Worm (Caenorhabditis elegans): ENCODE measurements around the gene F20B6.9.

Gene F20B6.9

DNA sequence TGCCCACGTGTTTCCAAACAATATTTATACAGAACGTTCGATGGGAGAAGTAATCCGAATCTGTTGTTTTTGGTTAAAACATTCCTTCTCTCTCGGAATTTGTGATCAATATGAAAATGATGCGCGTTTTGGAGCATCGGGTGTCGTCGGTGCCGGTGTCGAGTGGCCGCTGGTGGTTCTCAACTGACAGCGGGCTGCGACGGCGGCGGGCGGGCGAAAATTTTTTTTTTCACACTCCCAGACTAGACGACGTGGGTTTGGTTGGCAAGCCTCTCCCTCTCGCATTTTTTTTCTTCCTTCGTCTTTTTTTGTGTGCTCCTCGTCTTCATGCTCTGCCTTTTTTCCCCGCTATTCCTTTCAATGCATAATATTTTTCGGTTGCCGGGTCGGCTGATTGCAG lies 10.9 kb upstream of the F20B6.9 start, which contains the start of gene W01H2.2:
Gene W01H2.2 (minus strand): TSS at position 285 of the 400 bp plus-strand sequence.
- TF ChIP-seq madf-2 (tag; optimal IDR thresholded peaks at IDR 0.05) (no peak), lin-11 (tag; optimal IDR thresholded peaks at IDR 0.05) (no peak), che-1 (tag; optimal IDR thresholded peaks at IDR 0.05) (no peak), unc-3 (GFP tag; conservative IDR thresholded peaks at IDR 0.05) (no peak), unc-3 (tag; optimal IDR thresholded peaks at IDR 0.05) (no peak), elt-2 (tag; optimal IDR thresholded peaks at IDR 0.05) (no peak), ztf-16 (tag; optimal IDR thresholded peaks at IDR 0.05) (no peak), ceh-34 (tag; optimal IDR thresholded peaks at IDR 0.05) (peak; percentile 7), pros-1 (tag; optimal IDR thresholded peaks at IDR 0.05) (no peak), pag-3 (tag; optimal IDR thresholded peaks at IDR 0.05; ENCODE audit: borderline replicate concordance) (no peak), sdc-2 (tag; optimal IDR thresholded peaks at IDR 0.05) (peak; percentile 10), unc-42 (tag; optimal IDR thresholded peaks at IDR 0.05) (peak; percentile 10)

DNA sequence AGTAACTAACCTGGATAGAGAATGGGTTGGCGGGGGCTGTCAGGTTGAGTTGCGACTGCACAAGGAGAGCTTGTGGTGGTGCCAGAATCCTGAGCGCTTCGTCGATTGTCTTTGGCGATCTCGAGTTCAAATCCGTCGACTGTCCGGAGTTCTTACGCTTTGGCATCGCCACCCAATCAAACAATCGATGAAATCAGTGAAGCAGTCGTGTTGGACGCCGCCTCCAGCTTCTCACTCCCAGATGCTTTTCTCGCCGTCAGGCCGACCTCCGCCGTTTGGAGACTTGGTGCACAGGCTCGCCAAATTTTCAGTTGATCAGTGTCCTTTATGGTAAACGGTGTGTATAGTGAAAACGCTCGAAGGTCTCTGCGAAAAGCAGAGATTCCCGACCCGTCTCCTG lies 9.6 kb upstream of the F20B6.9 start, which contains the start of the genes F20B6.10 and hpk-1:
Gene F20B6.10 (minus strand): TSS at position 303 of the 400 bp plus-strand sequence.
Gene hpk-1 (minus strand): TSS at position 397 of the 400 bp plus-strand sequence.
- TF ChIP-seq F13H6.1 (tag; optimal IDR thresholded peaks at IDR 0.05), result no peak
- no peak for TF ChIP-seq pha-2 (tag; optimal IDR thresholded peaks at IDR 0.05)

DNA sequence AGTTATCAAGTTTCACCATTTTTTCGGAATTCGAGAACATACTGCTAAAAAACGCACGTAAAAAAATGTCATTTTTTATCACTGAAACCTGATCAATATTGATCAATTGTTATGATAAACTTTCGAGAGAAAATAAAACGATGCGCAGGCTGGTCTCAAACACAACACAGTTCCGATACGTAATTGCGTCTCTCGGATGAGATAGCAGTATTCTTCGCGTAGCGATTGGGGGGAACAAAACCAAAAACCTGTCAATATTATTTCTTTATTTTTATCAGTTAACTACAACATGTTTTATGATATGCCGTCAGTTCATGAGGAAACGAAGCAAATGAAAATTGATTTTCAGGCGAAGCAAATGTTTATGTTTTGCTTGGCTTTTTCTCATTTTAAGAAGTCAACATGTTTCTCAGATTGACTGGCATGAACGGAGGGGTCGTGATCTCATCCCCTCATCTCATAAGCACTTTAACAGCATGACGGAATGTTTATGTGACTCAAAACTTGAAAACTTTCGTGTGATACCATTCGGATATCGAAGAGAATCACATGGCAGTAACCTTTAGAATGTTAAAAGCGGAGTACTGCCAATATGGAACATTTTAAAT lies 8.3 kb upstream of the F20B6.9 start:
- TF ChIP-seq ceh-45 (GFP tag; IDR thresholded peaks at IDR 0.05) (no peak), pax-1 (tag; optimal IDR thresholded peaks at IDR 0.05) (no peak), ceh-22 (tag; optimal IDR thresholded peaks at IDR 0.05) (no peak), ceh-19 (GFP tag; optimal IDR thresholded peaks at IDR 0.05) (no peak), dmd-4 (tag; optimal IDR thresholded peaks at IDR 0.05; ENCODE audit: borderline replicate concordance) (no peak), elt-2 (tag; optimal IDR thresholded peaks at IDR 0.05) (peak; percentile 65)

DNA sequence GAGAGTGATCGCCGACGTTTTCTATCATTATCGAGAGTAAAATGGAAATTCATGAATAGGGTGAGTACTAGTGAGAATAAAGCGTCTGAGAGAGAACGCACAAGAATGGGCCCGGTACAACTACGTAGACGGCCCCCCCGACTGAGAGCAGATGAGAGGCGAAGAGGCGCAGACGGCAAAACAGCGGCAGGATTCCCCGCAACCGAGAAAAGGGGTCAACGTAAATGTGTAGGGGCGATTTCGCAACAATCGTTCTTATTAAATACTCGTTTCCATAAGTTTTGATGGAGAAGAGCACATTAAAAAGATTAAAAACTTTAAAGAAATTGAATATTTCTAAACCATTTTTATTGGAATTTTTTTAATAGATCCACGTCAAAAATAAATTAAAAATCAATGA lies 7.4 kb upstream of the F20B6.9 start:
- peak; percentile 74 for TF ChIP-seq sdc-2 (tag; optimal IDR thresholded peaks at IDR 0.05)
- TF ChIP-seq nfya-1 (tag; optimal IDR thresholded peaks at IDR 0.05), result peak; percentile 8
- TF ChIP-seq tbx-2 (tag; optimal IDR thresholded peaks at IDR 0.05), result peak; percentile 29
- TF ChIP-seq pha-4 (tag; optimal IDR thresholded peaks at IDR 0.05), result no peak

DNA sequence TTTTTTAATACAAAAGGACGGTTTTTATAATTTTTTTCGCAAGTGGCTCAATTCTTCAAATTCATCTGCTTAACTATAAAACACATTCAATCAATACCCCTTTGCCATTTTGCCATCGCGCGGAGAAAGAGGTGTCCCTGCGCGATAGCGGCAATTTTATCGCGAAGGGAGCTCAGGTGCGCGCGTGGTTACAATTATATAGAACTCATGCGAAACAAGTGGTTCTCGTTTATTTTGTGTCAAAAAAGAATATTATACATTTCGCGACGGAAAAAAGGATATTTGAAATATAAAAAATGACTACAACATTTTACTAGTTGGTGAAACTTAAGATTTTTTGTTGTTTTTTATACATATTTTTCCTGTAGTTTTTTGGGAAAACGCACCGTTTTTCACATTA lies 1.8 kb upstream of the F20B6.9 start:
- TF ChIP-seq dmd-4 (tag; optimal IDR thresholded peaks at IDR 0.05; ENCODE audit: borderline replicate concordance) (peak; percentile 76), ztf-16 (tag; optimal IDR thresholded peaks at IDR 0.05) (peak; percentile 73), F13H6.1 (tag; optimal IDR thresholded peaks at IDR 0.05) (peak; percentile 77), hlh-13 (GFP tag; optimal IDR thresholded peaks at IDR 0.05) (peak; percentile 65), ttx-3 (tag; optimal IDR thresholded peaks at IDR 0.05) (peak; percentile 70), ceh-2 (tag; optimal IDR thresholded peaks at IDR 0.05) (peak; percentile 89), ceh-30 (tag; optimal IDR thresholded peaks at IDR 0.05) (peak; percentile 78), unc-55 (GFP tag; optimal IDR thresholded peaks at IDR 0.05) (peak; percentile 82), K09A11.1 (tag; optimal IDR thresholded peaks at IDR 0.05; ENCODE audit: insufficient read depth) (peak; percentile 85), che-1 (tag; optimal IDR thresholded peaks at IDR 0.05) (peak; percentile 55), npax-4 (tag; optimal IDR thresholded peaks at IDR 0.05) (peak; percentile 41), C08G9.2 (tag; optimal IDR thresholded peaks at IDR 0.05) (peak; percentile 78), pha-4 (tag; optimal IDR thresholded peaks at IDR 0.05) (no peak), nhr-11 (tag; optimal IDR thresholded peaks at IDR 0.05) (no peak), ceh-6 (GFP tag; optimal IDR thresholded peaks at IDR 0.05) (peak; percentile 70), lin-11 (tag; optimal IDR thresholded peaks at IDR 0.05) (peak; percentile 55), ahr-1 (tag; optimal IDR thresholded peaks at IDR 0.05) (peak; percentile 32), ceh-9 (tag; optimal IDR thresholded peaks at IDR 0.05) (no peak), sox-2 (GFP tag; IDR thresholded peaks at IDR 0.05) (peak; percentile 80), tbx-7 (tag; optimal IDR thresholded peaks at IDR 0.05) (peak; percentile 66), ets-4 (tag; optimal IDR thresholded peaks at IDR 0.05) (peak; percentile 52), madf-2 (tag; optimal IDR thresholded peaks at IDR 0.05) (peak; percentile 67), nfya-1 (tag; optimal IDR thresholded peaks at IDR 0.05) (peak; percentile 98), pha-2 (tag; optimal IDR thresholded peaks at IDR 0.05) (peak; percentile 66), odd-2 (tag; optimal IDR thresholded peaks at IDR 0.05) (peak; percentile 36), dve-1 (tag; optimal IDR thresholded peaks at IDR 0.05) (peak; percentile 95), hlh-30 (tag; optimal IDR thresholded peaks at IDR 0.05; ENCODE audit: insufficient read depth) (peak; percentile 85), rnt-1 (tag; optimal IDR thresholded peaks at IDR 0.05) (peak; percentile 94), eyg-1 (tag; optimal IDR thresholded peaks at IDR 0.05) (peak; percentile 73)

Measured in whole organism, late embryonic.